Worm (Caenorhabditis elegans): ENCODE measurements around the gene tpst-1.

tpst-1 gene

DNA sequence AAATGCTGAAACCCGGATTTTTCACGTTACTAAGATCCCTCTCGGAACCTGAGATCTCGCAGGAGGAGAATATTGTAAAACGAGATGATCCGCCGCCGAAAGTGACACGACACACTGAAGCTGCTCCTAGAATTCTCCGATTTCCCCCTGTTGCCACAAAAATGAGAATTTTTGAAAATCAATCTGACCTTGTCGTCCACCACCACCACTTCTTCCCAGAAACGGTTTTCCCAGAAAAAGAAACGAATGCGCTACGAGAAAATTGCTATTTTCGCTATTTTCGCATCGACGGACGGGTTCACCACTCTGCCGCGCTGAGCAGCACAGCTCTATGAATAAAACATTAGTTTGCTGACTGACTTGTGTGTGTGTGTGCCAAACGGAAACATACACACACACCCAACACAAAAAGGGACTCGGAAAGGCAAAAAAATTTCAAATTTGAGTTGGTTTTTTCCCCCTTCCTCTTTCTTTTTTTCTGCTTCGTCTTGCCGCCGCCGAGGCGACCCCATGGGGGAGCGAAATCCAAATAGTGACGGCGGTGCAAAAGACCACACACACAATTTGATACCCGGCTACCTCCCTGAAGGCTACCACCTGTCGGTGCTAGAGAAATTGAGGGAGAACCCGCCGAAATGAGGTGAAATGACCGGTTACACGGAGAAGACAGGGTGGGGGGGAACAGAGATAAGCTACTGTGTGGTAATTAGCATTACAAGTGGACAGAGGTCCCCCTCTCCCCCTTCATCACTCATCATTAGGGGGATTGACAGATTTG lies 48.8 kb downstream of the tpst-1 start (continued):
- TF ChIP-seq R02D3.7 (tag; optimal IDR thresholded peaks at IDR 0.05) (no peak), blmp-1 (tag; optimal IDR thresholded peaks at IDR 0.05; ENCODE audit: insufficient read depth) (no peak), mdl-1 (tag; optimal IDR thresholded peaks at IDR 0.05) (no peak)

DNA sequence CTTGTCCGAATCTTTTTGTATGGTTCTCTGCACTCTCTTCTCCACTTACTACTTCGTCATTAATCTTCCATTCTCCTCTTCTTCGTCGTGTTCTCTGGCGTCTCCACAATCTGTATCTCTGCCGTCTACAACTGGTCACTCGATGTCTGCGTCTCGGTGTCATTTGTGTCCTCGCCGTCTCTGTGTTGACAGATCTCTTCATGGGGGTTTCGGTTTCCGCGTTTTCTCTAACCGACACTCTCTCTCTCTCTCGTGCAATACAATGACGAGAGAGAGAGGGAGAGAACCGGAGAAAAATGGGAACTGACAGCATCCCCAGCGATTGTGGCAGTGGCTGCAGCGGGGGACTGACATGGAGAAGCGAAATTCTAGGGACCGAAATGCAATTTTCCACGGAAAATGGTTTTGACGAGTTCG lies 49.6 kb downstream of the tpst-1 start:
- TF ChIP-seq egl-27 (tag; optimal IDR thresholded peaks at IDR 0.05): peak; percentile 100
- TF ChIP-seq Y55F3AM.14 (GFP tag; optimal IDR thresholded peaks at IDR 0.05): peak; percentile 97
- peak; percentile 99 for TF ChIP-seq crh-2 (tag; optimal IDR thresholded peaks at IDR 0.05)
- TF ChIP-seq blmp-1 (tag; optimal IDR thresholded peaks at IDR 0.05; ENCODE audit: insufficient read depth): peak; percentile 96
- TF ChIP-seq ZK546.5 (tag; optimal IDR thresholded peaks at IDR 0.05): peak; percentile 63
- peak; percentile 96 to 98 for TF ChIP-seq mdl-1 (tag; optimal IDR thresholded peaks at IDR 0.05)
- peak; percentile 72 for TF ChIP-seq skn-1 (tag; optimal IDR thresholded peaks at IDR 0.05)
- TF ChIP-seq ztf-1 (GFP tag; conservative IDR thresholded peaks at IDR 0.05): no peak
- TF ChIP-seq snpc-4 (tag; optimal IDR thresholded peaks at IDR 0.05): peak; percentile 84
- TF ChIP-seq nhr-77 (tag; optimal IDR thresholded peaks at IDR 0.05): peak; percentile 79
- TF ChIP-seq mbf-1 (tag; optimal IDR thresholded peaks at IDR 0.05): no peak
- peak; percentile 100 for TF ChIP-seq unc-62 (GFP tag; optimal IDR thresholded peaks at IDR 0.05)
- peak; percentile 99 for TF ChIP-seq nhr-21 (tag; optimal IDR thresholded peaks at IDR 0.05)
- peak; percentile 87 for TF ChIP-seq ama-1 (optimal IDR thresholded peaks at IDR 0.05)
- peak; percentile 98 for TF ChIP-seq nhr-129 (tag; optimal IDR thresholded peaks at IDR 0.05)
- TF ChIP-seq lin-13 (GFP tag; optimal IDR thresholded peaks at IDR 0.05): peak; percentile 98
- peak; percentile 98 for TF ChIP-seq nhr-6 (tag; optimal IDR thresholded peaks at IDR 0.05)
- peak; percentile 78 for TF ChIP-seq alr-1 (tag; optimal IDR thresholded peaks at IDR 0.05)
- TF ChIP-seq nhr-25 (tag; optimal IDR thresholded peaks at IDR 0.05): peak; percentile 99
- TF ChIP-seq ceh-82 (tag; optimal IDR thresholded peaks at IDR 0.05): peak; percentile 89
- peak; percentile 97 for TF ChIP-seq lin-11 (tag; optimal IDR thresholded peaks at IDR 0.05)
- peak; percentile 73 for TF ChIP-seq peb-1 (tag; optimal IDR thresholded peaks at IDR 0.05)
- TF ChIP-seq aly-2 (tag; optimal IDR thresholded peaks at IDR 0.05): no peak
- TF ChIP-seq unc-55 (GFP tag; optimal IDR thresholded peaks at IDR 0.05): peak; percentile 98
- TF ChIP-seq nhr-23 (tag; optimal IDR thresholded peaks at IDR 0.05): no peak
- TF ChIP-seq R02D3.7 (tag; optimal IDR thresholded peaks at IDR 0.05): peak; percentile 16
- TF ChIP-seq ztf-4 (tag; optimal IDR thresholded peaks at IDR 0.05): peak; percentile 99
- TF ChIP-seq nhr-10 (tag; optimal IDR thresholded peaks at IDR 0.05): peak; percentile 76
- peak; percentile 63 for TF ChIP-seq nhr-12 (tag; optimal IDR thresholded peaks at IDR 0.05)
- TF ChIP-seq ceh-16 (tag; optimal IDR thresholded peaks at IDR 0.05): peak; percentile 98
- TF ChIP-seq nhr-11 (tag; optimal IDR thresholded peaks at IDR 0.05): no peak
- peak; percentile 86 for TF ChIP-seq lin-39 (tag; optimal IDR thresholded peaks at IDR 0.05)
- TF ChIP-seq lsy-2 (tag; optimal IDR thresholded peaks at IDR 0.05): peak; percentile 89 to 97
- peak; percentile 98 for TF ChIP-seq zag-1 (tag; optimal IDR thresholded peaks at IDR 0.05)
- TF ChIP-seq nhr-237 (tag; optimal IDR thresholded peaks at IDR 0.05): peak; percentile 90
- peak; percentile 98 for TF ChIP-seq mab-5 (tag; optimal IDR thresholded peaks at IDR 0.05)
- TF ChIP-seq fos-1 (tag; optimal IDR thresholded peaks at IDR 0.05): peak; percentile 99
- peak; percentile 100 for TF ChIP-seq sma-9 (GFP tag; optimal IDR thresholded peaks at IDR 0.05)
- TF ChIP-seq sma-9 (tag; optimal IDR thresholded peaks at IDR 0.05): peak; percentile 99
- peak; percentile 100 for TF ChIP-seq sem-4 (tag; optimal IDR thresholded peaks at IDR 0.05)
- peak; percentile 76 for TF ChIP-seq elt-1 (tag; optimal IDR thresholded peaks at IDR 0.05)
- peak; percentile 99 for TF ChIP-seq sma-3 (GFP tag; optimal IDR thresholded peaks at IDR 0.05)
- TF ChIP-seq dmd-4 (tag; optimal IDR thresholded peaks at IDR 0.05): no peak
- TF ChIP-seq F13H6.1 (tag; optimal IDR thresholded peaks at IDR 0.05): peak; percentile 100
- peak; percentile 38 for TF ChIP-seq unc-39 (tag; optimal IDR thresholded peaks at IDR 0.05)
- TF ChIP-seq gmeb-1 (tag; optimal IDR thresholded peaks at IDR 0.05): peak; percentile 92
- peak; percentile 72 for TF ChIP-seq ztf-11 (tag; optimal IDR thresholded peaks at IDR 0.05)
- TF ChIP-seq C34F6.9 (tag; optimal IDR thresholded peaks at IDR 0.05): peak; percentile 100
- TF ChIP-seq elt-3 (tag; optimal IDR thresholded peaks at IDR 0.05): no peak

Measured in whole organism, L2 larva.